Worm (Caenorhabditis elegans): ENCODE data around the gene B0304.2.

ce11 chrII:4566237-4566636 lies 42.8 kb downstream of the B0304.2 start:
- TF ChIP-seq nhr-77 (tag; optimal IDR thresholded peaks at IDR 0.05) (no peak), jun-1 (tag; optimal IDR thresholded peaks at IDR 0.05) (no peak), aly-2 (tag; optimal IDR thresholded peaks at IDR 0.05) (no peak), lin-35 (GFP tag; optimal IDR thresholded peaks at IDR 0.05) (no peak), dpl-1 (GFP tag; optimal IDR thresholded peaks at IDR 0.05) (no peak), lir-3 (tag; optimal IDR thresholded peaks at IDR 0.05; ENCODE audit: poor library complexity) (no peak), C34B4.2 (tag; optimal IDR thresholded peaks at IDR 0.05) (no peak), snpc-4 (tag; optimal IDR thresholded peaks at IDR 0.05) (no peak), ama-1 (optimal IDR thresholded peaks at IDR 0.05) (no peak), nhr-12 (tag; optimal IDR thresholded peaks at IDR 0.05) (no peak), mdl-1 (tag; optimal IDR thresholded peaks at IDR 0.05) (no peak), nhr-11 (tag; optimal IDR thresholded peaks at IDR 0.05) (no peak)

Data from whole organism, L1 larva.